Fruit fly (Drosophila melanogaster) whole organism, embryonic: ENCODE data around the gene eca.

ENCODE experiments used
- Abd-B ChIP-seq: fragments of 200-800 bp; sonication (Bioruptor generic); optimal IDR thresholded peaks from 2 replicates; lab custom pipeline; 2018; ENCODE audit warnings: missing biosample characterization, mild to moderate bottlenecking, missing genetic modification characterization, moderate library complexity
- Adf1 ChIP-seq: fragments of 200-800 bp; sonication (Bioruptor generic); IDR thresholded peaks from 2 replicates; pipeline ENCODE4 v1.3.6; 2022; ENCODE audit warnings: missing biosample characterization, missing genetic modification characterization
- Asciz ChIP-seq: fragments of 200-800 bp; sonication (Bioruptor generic); optimal IDR thresholded peaks from 2 replicates; lab custom pipeline; 2017; ENCODE audit warnings: missing biosample characterization, mild to moderate bottlenecking, missing genetic modification characterization, missing genetic modification reagents
- Bteb2 ChIP-seq: fragments of 200-800 bp; sonication (Bioruptor generic); optimal IDR thresholded peaks from 2 replicates; lab custom pipeline; 2016; ENCODE audit warnings: missing biosample characterization, missing genetic modification characterization
- CG10462 ChIP-seq: fragments of 200-800 bp; sonication (Bioruptor generic); optimal IDR thresholded peaks from 2 replicates; lab custom pipeline; 2016; ENCODE audit warnings: missing biosample characterization, missing genetic modification characterization
- CG10654 ChIP-seq: fragments of 200-800 bp; sonication (Bioruptor generic); optimal IDR thresholded peaks from 2 replicates; lab custom pipeline; 2016; ENCODE audit warnings: missing biosample characterization, missing genetic modification characterization
- CG12769 ChIP-seq: fragments of 200-800 bp; sonication (Bioruptor generic); optimal IDR thresholded peaks from 2 replicates; lab custom pipeline; 2019; ENCODE audit warnings: missing biosample characterization, mild to moderate bottlenecking, missing genetic modification characterization, moderate library complexity
- CG13624 ChIP-seq: fragments of 200-800 bp; sonication (Bioruptor generic); optimal IDR thresholded peaks from 2 replicates; lab custom pipeline; 2016; ENCODE audit warnings: missing biosample characterization, missing genetic modification characterization
- CG1647 ChIP-seq: fragments of 200-800 bp; sonication (Bioruptor generic); optimal IDR thresholded peaks from 3 replicates; lab custom pipeline; 2016; ENCODE audit warnings: missing biosample characterization, missing genetic modification characterization
- CG18619 ChIP-seq: fragments of 200-800 bp; sonication (Bioruptor generic); optimal IDR thresholded peaks from 3 replicates; lab custom pipeline; 2017; ENCODE audit warnings: missing biosample characterization, mild to moderate bottlenecking, missing genetic modification characterization
- CG2129 ChIP-seq: fragments of 200-800 bp; sonication (Bioruptor generic); IDR thresholded peaks from 2 replicates; pipeline ENCODE4 v1.3.6; 2022; ENCODE audit warnings: missing biosample characterization, missing genetic modification characterization; ENCODE audit not compliant: partially characterized antibody
- CG2202 ChIP-seq: fragments of 200-800 bp; sonication (Bioruptor generic); optimal IDR thresholded peaks from 2 replicates; lab custom pipeline; 2018; ENCODE audit warnings: missing biosample characterization, mild to moderate bottlenecking, missing genetic modification characterization
- CG30431 ChIP-seq: fragments of 200-800 bp; sonication (Bioruptor generic); optimal IDR thresholded peaks from 2 replicates; lab custom pipeline; 2017; ENCODE audit warnings: missing biosample characterization, missing genetic modification characterization
- CG3065 ChIP-seq: fragments of 200-800 bp; sonication (Bioruptor generic); optimal IDR thresholded peaks from 2 replicates; lab custom pipeline; 2016; ENCODE audit warnings: missing biosample characterization, missing genetic modification characterization
- CG31224 ChIP-seq: fragments of 200-800 bp; sonication (Bioruptor generic); IDR thresholded peaks from 2 replicates; pipeline ENCODE4 v1.3.6; 2022; ENCODE audit warnings: missing biosample characterization, missing genetic modification characterization
- CG31441 ChIP-seq: fragments of 200-800 bp; sonication (Bioruptor generic); IDR thresholded peaks from 2 replicates; pipeline ENCODE4 v1.3.6; 2022; ENCODE audit warnings: missing biosample characterization, missing genetic modification characterization
- CG7839 ChIP-seq: fragments of 200-800 bp; sonication (Bioruptor generic); optimal IDR thresholded peaks from 3 replicates; lab custom pipeline; 2018; ENCODE audit warnings: missing biosample characterization, mild to moderate bottlenecking, missing genetic modification characterization, moderate library complexity
- CG8089 ChIP-seq: fragments of 200-800 bp; sonication (Bioruptor generic); optimal IDR thresholded peaks from 3 replicates; lab custom pipeline; 2016; ENCODE audit warnings: missing biosample characterization, missing genetic modification characterization
- CG8290 ChIP-seq, 3 experiments: fragments of 200-800 bp; sonication (Bioruptor generic); optimal IDR thresholded peaks; 2 replicates each; lab custom pipeline; 2016 to 2019; ENCODE audit warnings: missing biosample characterization in 3 of 3, missing genetic modification characterization in 3 of 3, mild to moderate bottlenecking in 2 of 3, moderate library complexity in 1 of 3
- CG8388 ChIP-seq: fragments of 200-800 bp; sonication (Bioruptor generic); optimal IDR thresholded peaks from 2 replicates; lab custom pipeline; 2019; ENCODE audit warnings: missing biosample characterization, mild to moderate bottlenecking, missing genetic modification characterization, moderate library complexity
- CG8765 ChIP-seq: fragments of 200-800 bp; sonication (Bioruptor generic); IDR thresholded peaks from 2 replicates; pipeline ENCODE4 v1.3.6; 2022; ENCODE audit warnings: missing biosample characterization, missing genetic modification characterization
- CG9817 ChIP-seq: fragments of 200-800 bp; sonication (Bioruptor generic); optimal IDR thresholded peaks from 2 replicates; lab custom pipeline; 2018; ENCODE audit warnings: missing biosample characterization, mild to moderate bottlenecking, missing genetic modification characterization, moderate library complexity
- CrebB ChIP-seq: fragments of 200-800 bp; sonication (Bioruptor generic); optimal IDR thresholded peaks from 3 replicates; lab custom pipeline; 2018; ENCODE audit warnings: missing biosample characterization, mild to moderate bottlenecking, missing genetic modification characterization
- Gsc ChIP-seq: fragments of 200-800 bp; sonication (Bioruptor generic); IDR thresholded peaks from 2 replicates; pipeline ENCODE4 v1.3.6; 2022; ENCODE audit warnings: missing biosample characterization, missing genetic modification characterization
- MTF-1 ChIP-seq: fragments of 200-800 bp; sonication (Bioruptor generic); optimal IDR thresholded peaks from 2 replicates; lab custom pipeline; 2018; ENCODE audit warnings: missing biosample characterization, mild to moderate bottlenecking, missing genetic modification characterization, borderline replicate concordance
- Meics ChIP-seq: fragments of 200-800 bp; sonication (Bioruptor generic); optimal IDR thresholded peaks from 2 replicates; lab custom pipeline; 2017; ENCODE audit warnings: missing biosample characterization, mild to moderate bottlenecking, missing genetic modification characterization
- Nf-YB ChIP-seq: fragments of 200-800 bp; sonication (Bioruptor generic); optimal IDR thresholded peaks from 3 replicates; lab custom pipeline; 2019; ENCODE audit warnings: missing biosample characterization, mild to moderate bottlenecking, missing genetic modification characterization, moderate library complexity
- Sox100B ChIP-seq: fragments of 200-800 bp; sonication (Bioruptor generic); optimal IDR thresholded peaks from 3 replicates; lab custom pipeline; 2018; ENCODE audit warnings: missing biosample characterization, mild to moderate bottlenecking, missing genetic modification characterization
- Sox102F ChIP-seq: fragments of 200-800 bp; sonication (Bioruptor generic); optimal IDR thresholded peaks from 2 replicates; lab custom pipeline; 2018; ENCODE audit warnings: missing biosample characterization, mild to moderate bottlenecking, missing genetic modification characterization, moderate library complexity
- Ssrp ChIP-seq: fragments of 200-800 bp; sonication (Bioruptor generic); optimal IDR thresholded peaks from 2 replicates; lab custom pipeline; 2018; ENCODE audit warnings: missing biosample characterization, mild to moderate bottlenecking, missing genetic modification characterization, moderate library complexity
- Vsx1 ChIP-seq: fragments of 200-800 bp; sonication (Bioruptor generic); optimal IDR thresholded peaks from 2 replicates; lab custom pipeline; 2017; ENCODE audit warnings: missing biosample characterization, mild to moderate bottlenecking, missing genetic modification characterization, missing genetic modification reagents
- abd-A ChIP-seq: fragments of 200-800 bp; sonication (Bioruptor generic); optimal IDR thresholded peaks from 3 replicates; lab custom pipeline; 2019; ENCODE audit warnings: missing biosample characterization, mild to moderate bottlenecking, missing genetic modification characterization, moderate library complexity
- bab2 ChIP-seq: fragments of 200-800 bp; sonication (Bioruptor generic); optimal IDR thresholded peaks from 2 replicates; lab custom pipeline; 2016; ENCODE audit warnings: missing biosample characterization, missing genetic modification characterization
- btn ChIP-seq: fragments of 200-800 bp; sonication (Bioruptor generic); optimal IDR thresholded peaks from 2 replicates; lab custom pipeline; 2016; ENCODE audit warnings: missing biosample characterization, missing genetic modification characterization
- cg ChIP-seq: fragments of 200-800 bp; sonication (Bioruptor generic); optimal IDR thresholded peaks from 3 replicates; lab custom pipeline; 2019; ENCODE audit warnings: missing biosample characterization, mild to moderate bottlenecking, missing genetic modification characterization, moderate library complexity
- corto ChIP-seq: fragments of 200-800 bp; sonication (Bioruptor generic); optimal IDR thresholded peaks from 2 replicates; lab custom pipeline; 2016; ENCODE audit warnings: missing biosample characterization, mild to moderate bottlenecking, missing genetic modification characterization, moderate library complexity
- crc ChIP-seq: fragments of 200-800 bp; sonication (Bioruptor generic); optimal IDR thresholded peaks from 2 replicates; lab custom pipeline; 2016; ENCODE audit warnings: missing biosample characterization, missing genetic modification characterization
- crol ChIP-seq: fragments of 200-800 bp; sonication (Bioruptor generic); IDR thresholded peaks from 2 replicates; pipeline ENCODE4 v1.3.6; 2022; ENCODE audit warnings: missing biosample characterization, missing genetic modification characterization
- fru ChIP-seq: fragments of >200 bp; optimal IDR thresholded peaks from 2 replicates; lab custom pipeline; 2017
- ftz-f1 ChIP-seq: fragments of 200-800 bp; sonication (Bioruptor generic); optimal IDR thresholded peaks from 2 replicates; lab custom pipeline; 2016; ENCODE audit warnings: missing biosample characterization, missing genetic modification characterization
- grau ChIP-seq: fragments of 200-800 bp; optimal IDR thresholded peaks from 3 replicates; lab custom pipeline; 2019; ENCODE audit warnings: missing biosample characterization, mild to moderate bottlenecking, missing genetic modification characterization, moderate library complexity
- grn ChIP-seq: fragments of 200-800 bp; sonication (Bioruptor generic); optimal IDR thresholded peaks from 3 replicates; lab custom pipeline; 2017; ENCODE audit warnings: missing biosample characterization, missing genetic modification characterization
- insv ChIP-seq, 2 experiments: fragments of 200-800 bp; sonication (Bioruptor generic); optimal IDR thresholded peaks; 3 replicates each; lab custom pipeline; 2016 to 2018; ENCODE audit warnings: missing biosample characterization in 2 of 2, missing genetic modification characterization in 2 of 2
- luna ChIP-seq: fragments of 200-800 bp; sonication (Bioruptor generic); optimal IDR thresholded peaks from 2 replicates; lab custom pipeline; 2016; ENCODE audit warnings: missing biosample characterization, missing genetic modification characterization
- odd ChIP-seq: fragments of 200-800 bp; sonication (Bioruptor generic); optimal IDR thresholded peaks from 2 replicates; lab custom pipeline; 2017; ENCODE audit warnings: missing biosample characterization, mild to moderate bottlenecking, missing genetic modification characterization
- pita ChIP-seq: fragments of 200-800 bp; sonication (Bioruptor generic); optimal IDR thresholded peaks from 2 replicates; lab custom pipeline; 2017; ENCODE audit warnings: missing biosample characterization, mild to moderate bottlenecking, missing genetic modification characterization
- sima ChIP-seq: fragments of 200-800 bp; sonication (Bioruptor generic); optimal IDR thresholded peaks from 2 replicates; lab custom pipeline; 2016; ENCODE audit warnings: missing biosample characterization, missing genetic modification characterization
- sug ChIP-seq: fragments of 200-800 bp; optimal IDR thresholded peaks from 2 replicates; lab custom pipeline; 2019; ENCODE audit warnings: missing biosample characterization, mild to moderate bottlenecking, missing genetic modification characterization, moderate library complexity
- toy ChIP-seq: fragments of 200-800 bp; sonication (Bioruptor generic); IDR thresholded peaks from 2 replicates; pipeline ENCODE4 v1.3.6; 2022; ENCODE audit warnings: missing biosample characterization, missing genetic modification characterization
- twi ChIP-seq: fragments of 200-800 bp; optimal IDR thresholded peaks from 2 replicates; lab custom pipeline; 2019; ENCODE audit warnings: missing biosample characterization, mild to moderate bottlenecking, missing genetic modification characterization, moderate library complexity
- tx ChIP-seq: fragments of 200-800 bp; sonication (Bioruptor generic); optimal IDR thresholded peaks from 2 replicates; lab custom pipeline; 2016; ENCODE audit warnings: missing biosample characterization, missing genetic modification characterization

The eca gene

dm6 chr3R:9702567-9702966 is 17.3 kb upstream of the eca start (continued):
- TF ChIP-seq Nf-YB (peak; percentile 76), btn (peak; percentile 46), corto (GFP tag; lab: Kevin White, UChicago) (no peak), CG9817 (tag; lab: Kevin White, UChicago) (peak; percentile 84), sug (tag; lab: Kevin White, UChicago) (peak; percentile 60), Meics (GFP tag; lab: Kevin White, UChicago) (peak; percentile 89), crol (GFP tag; lab: Robert Waterston, UW) (no peak), luna (peak; percentile 44), CG10654 (GFP tag; lab: Kevin White, UChicago) (peak; percentile 84), CG30431 (GFP tag; lab: Kevin White, UChicago) (peak; percentile 72), MTF-1 (GFP tag; lab: Kevin White, UChicago) (peak; percentile 78), Ssrp (peak; percentile 86), CG8290 (GFP tag; optimal IDR thresholded peaks at IDR 0.05; lab: Kevin White, UChicago) (peak; percentile 76), CG8290 (tag; optimal IDR thresholded peaks at IDR 0.05; lab: Kevin White, UChicago) (peak in 1 of 2 experiments; percentile 92), bab2 (GFP tag; lab: Kevin White, UChicago) (peak; percentile 86), CG8765 (no peak), fru (lab: Kevin White, UChicago) (no peak), odd (GFP tag; lab: Kevin White, UChicago) (peak; percentile 89), Abd-B (GFP tag; lab: Kevin White, UChicago) (peak; percentile 78), grau (tag; lab: Kevin White, UChicago) (peak; percentile 91), CG13624 (peak; percentile 87), Sox102F (GFP tag; lab: Kevin White, UChicago) (peak; percentile 90), Asciz (GFP tag; lab: Kevin White, UChicago) (peak; percentile 89), CG31441 (GFP tag; lab: Robert Waterston, UW) (no peak), ftz-f1 (GFP tag; lab: Kevin White, UChicago) (no peak), crc (GFP tag; lab: Kevin White, UChicago) (peak; percentile 65), CG10462 (peak; percentile 70), Adf1 (GFP tag; lab: Robert Waterston, UW) (no peak), Vsx1 (GFP tag; lab: Kevin White, UChicago) (peak; percentile 81), CG3065 (peak; percentile 69), CG31224 (GFP tag; lab: Robert Waterston, UW) (no peak), CG7839 (tag; lab: Kevin White, UChicago) (peak; percentile 93), CrebB (peak; percentile 89), CG2129 (GFP tag; lab: Robert Waterston, UW) (no peak), grn (GFP tag; lab: Kevin White, UChicago) (peak; percentile 50), cg (GFP tag; lab: Kevin White, UChicago) (peak; percentile 7), CG8089 (GFP tag; lab: Kevin White, UChicago) (peak; percentile 80), Sox100B (GFP tag; lab: Kevin White, UChicago) (peak; percentile 86), twi (tag; lab: Kevin White, UChicago) (peak; percentile 61), Bteb2 (GFP tag; lab: Kevin White, UChicago) (peak; percentile 81), CG18619 (GFP tag; lab: Kevin White, UChicago) (peak; percentile 89), sima (GFP tag; lab: Kevin White, UChicago) (peak; percentile 67), CG12769 (tag; lab: Kevin White, UChicago) (peak; percentile 93), tx (peak; percentile 70), CG8388 (GFP tag; lab: Kevin White, UChicago) (peak; percentile 88), CG1647 (GFP tag; lab: Kevin White, UChicago) (peak; percentile 78), toy (no peak), pita (GFP tag; lab: Kevin White, UChicago) (no peak), abd-A (tag; lab: Kevin White, UChicago) (peak; percentile 22), Gsc (no peak), insv (GFP tag; optimal IDR thresholded peaks at IDR 0.05; lab: Kevin White, UChicago) (peak in 1 of 2 experiments; percentile 33), CG2202 (tag; lab: Kevin White, UChicago) (peak; percentile 81)
